Worm (Caenorhabditis elegans): ENCODE results near the gene old-2.

DNA sequence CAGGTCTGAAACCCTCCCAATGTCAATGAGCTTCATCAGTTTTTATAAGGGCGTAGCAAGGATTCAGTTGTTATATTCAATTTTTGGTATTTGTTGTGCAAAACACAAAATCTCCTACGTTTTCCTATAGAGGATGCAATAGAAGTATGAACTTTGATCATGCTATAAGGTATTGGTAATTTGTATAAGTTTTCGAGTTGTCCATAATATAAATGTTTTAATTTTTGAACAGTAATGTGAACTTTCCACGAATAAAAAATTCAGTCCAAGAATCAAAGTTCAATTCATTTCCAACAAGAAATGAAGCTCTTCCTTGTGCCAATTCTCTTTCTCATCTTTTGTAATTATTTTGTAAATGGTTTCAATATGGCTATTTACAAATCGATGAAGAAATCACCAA, 18.4 kb downstream of the old-2 start, which contains the start of gene ZK938.12:
- TF ChIP-seq ama-1 (optimal IDR thresholded peaks at IDR 0.05): no peak
- no peak for TF ChIP-seq B0310.2 (tag; optimal IDR thresholded peaks at IDR 0.05)
